Worm (Caenorhabditis elegans) whole organism, L4 larva: Measurements from ENCODE around the gene set-16.

Experiments
- D1046.2 ChIP-seq: fragments of 200-800 bp; sonication (Bioruptor generic); IDR thresholded peaks from 2 replicates; pipeline ENCODE4 v1.3.6; 2022; ENCODE audit warnings: missing genetic modification characterization, missing compliant biosample characterization
- F10B5.3 ChIP-seq: sonication (generic microtip); optimal IDR thresholded peaks from 2 replicates; lab custom pipeline; 2016; ENCODE audit warnings: mild to moderate bottlenecking, missing genetic modification characterization, missing compliant biosample characterization
- F44E2.7 ChIP-seq: fragments of 200-800 bp; sonication (Bioruptor generic); IDR thresholded peaks from 2 replicates; pipeline ENCODE4 v2.1.2; 2022; ENCODE audit warnings: missing genetic modification characterization, missing compliant biosample characterization
- T26A8.4 ChIP-seq: fragments of 200-800 bp; sonication (Bioruptor generic); IDR thresholded peaks from 2 replicates; pipeline ENCODE4 v1.3.6; 2022; ENCODE audit warnings: missing genetic modification characterization, missing compliant biosample characterization
- Y5F2A.4 ChIP-seq: fragments of 200-800 bp; sonication (Bioruptor generic); optimal IDR thresholded peaks from 2 replicates; lab custom pipeline; 2018; ENCODE audit warnings: mild to moderate bottlenecking, missing genetic modification characterization, missing compliant biosample characterization
- Y75B8A.6 ChIP-seq: fragments of 200-800 bp; sonication (Bioruptor generic); IDR thresholded peaks from 2 replicates; pipeline ENCODE4 v1.3.6; 2022; ENCODE audit warnings: missing genetic modification reagents, missing genetic modification characterization, missing compliant biosample characterization
- aha-1 ChIP-seq: fragments of 150-350 bp; peaks from one replicate; lab custom pipeline; 2014; ENCODE audit warnings: missing biosample characterization, missing genetic modification characterization
- aly-2 ChIP-seq: sonication (generic microtip); optimal IDR thresholded peaks from 2 replicates; lab custom pipeline; 2018; ENCODE audit warnings: missing biosample characterization, missing genetic modification characterization
- ama-1 ChIP-seq: fragments of 150-350 bp; optimal IDR thresholded peaks from 2 replicates; lab custom pipeline; 2014; ENCODE audit warnings: inconsistent platforms, mixed read lengths
- attf-4 ChIP-seq: sonication (generic microtip); optimal IDR thresholded peaks from 3 replicates; lab custom pipeline; 2017; ENCODE audit warnings: missing biosample characterization, missing genetic modification characterization
- ceh-20 ChIP-seq: fragments of 200-800 bp; sonication (Bioruptor generic); IDR thresholded peaks from 2 replicates; pipeline ENCODE4 v1.3.6; 2022; ENCODE audit warnings: missing genetic modification reagents, missing genetic modification characterization, missing compliant biosample characterization
- ceh-28 ChIP-seq: fragments of 150-350 bp; optimal IDR thresholded peaks from 2 replicates; lab custom pipeline; 2014; ENCODE audit warnings: missing biosample characterization, missing genetic modification reagents, missing genetic modification characterization
- daf-16 ChIP-seq, 3 experiments: sonication (generic microtip); optimal IDR thresholded peaks; 2 replicates each; lab custom pipeline; 2016 to 2017; ENCODE audit warnings: missing genetic modification characterization in 3 of 3, missing genetic modification reagents in 3 of 3, mild to moderate bottlenecking in 2 of 3, missing compliant biosample characterization in 2 of 3, missing biosample characterization in 1 of 3, moderate library complexity in 1 of 3
- daf-8 ChIP-seq: fragments of 200-800 bp; sonication (Bioruptor generic); IDR thresholded peaks from 2 replicates; pipeline ENCODE4 v1.3.6; 2022; ENCODE audit warnings: missing genetic modification characterization, missing compliant biosample characterization
- dmd-9 ChIP-seq: fragments of 200-800 bp; sonication (Bioruptor generic); IDR thresholded peaks from 2 replicates; pipeline ENCODE4 v1.3.6; 2022; ENCODE audit warnings: missing genetic modification reagents, missing genetic modification characterization, missing compliant biosample characterization
- dve-1 ChIP-seq: sonication (generic microtip); optimal IDR thresholded peaks from 2 replicates; lab custom pipeline; 2017; ENCODE audit warnings: antibody characterized with exemption, mild to moderate bottlenecking, missing genetic modification characterization, missing compliant biosample characterization; ENCODE audit not compliant: insufficient read depth
- egl-43 ChIP-seq: fragments of 200-800 bp; sonication (Bioruptor generic); IDR thresholded peaks from 2 replicates; pipeline ENCODE4 v1.3.6; 2022; ENCODE audit warnings: missing genetic modification reagents, missing genetic modification characterization, missing compliant biosample characterization
- hif-1 ChIP-seq, 2 experiments: sonication (generic microtip); optimal IDR thresholded peaks; 2 replicates each; lab custom pipeline; 2016 to 2017; ENCODE audit warnings: missing compliant biosample characterization in 2 of 2, missing genetic modification characterization in 2 of 2, missing genetic modification reagents in 2 of 2, missing genotype in 2 of 2, mild to moderate bottlenecking in 1 of 2
- lin-15B ChIP-seq: fragments of 150-350 bp; sonication (generic microtip); optimal IDR thresholded peaks from 3 replicates; lab custom pipeline; 2014; ENCODE audit warnings: missing biosample characterization, missing genetic modification characterization
- lin-29 ChIP-seq: fragments of 200-800 bp; sonication (Bioruptor generic); IDR thresholded peaks from 2 replicates; pipeline ENCODE4 v1.3.6; 2022; ENCODE audit warnings: missing genetic modification reagents, missing genetic modification characterization, missing compliant biosample characterization
- lin-38 ChIP-seq: fragments of 200-800 bp; sonication (Bioruptor generic); IDR thresholded peaks from 2 replicates; pipeline ENCODE4 v1.3.6; 2022; ENCODE audit warnings: missing genetic modification reagents, missing genetic modification characterization, missing compliant biosample characterization
- lsy-2 ChIP-seq, 2 experiments: fragments of 150-350 bp in 1 of 2; sonication (generic microtip) in 1 of 2; optimal IDR thresholded peaks; 2 replicates each; lab custom pipeline; 2014 to 2017; ENCODE audit warnings: missing biosample characterization in 2 of 2, missing genetic modification characterization in 2 of 2
- madf-5 ChIP-seq, 2 experiments: fragments of 200-800 bp; sonication (Bioruptor generic); IDR thresholded peaks; 2 replicates each; pipeline ENCODE4 v1.3.6; 2022; ENCODE audit warnings: missing compliant biosample characterization in 2 of 2, missing genetic modification characterization in 2 of 2
- mdt-29 ChIP-seq: fragments of 200-800 bp; sonication (Bioruptor generic); IDR thresholded peaks from 2 replicates; pipeline ENCODE4 v1.3.6; 2022; ENCODE audit warnings: missing genetic modification reagents, missing genetic modification characterization, missing compliant biosample characterization
- mxl-3 ChIP-seq: fragments of 200-800 bp; sonication (Bioruptor generic); optimal IDR thresholded peaks from 2 replicates; lab custom pipeline; 2018; ENCODE audit warnings: mild to moderate bottlenecking, missing genetic modification characterization, missing compliant biosample characterization
- nhr-102 ChIP-seq: sonication (generic microtip); optimal IDR thresholded peaks from 2 replicates; lab custom pipeline; 2016; ENCODE audit warnings: mild to moderate bottlenecking, missing genetic modification characterization, moderate library complexity, missing compliant biosample characterization
- nhr-237 ChIP-seq: sonication (generic microtip); optimal IDR thresholded peaks from 2 replicates; lab custom pipeline; 2017; ENCODE audit warnings: missing biosample characterization, missing genetic modification characterization
- nhr-25 ChIP-seq: sonication (generic microtip); optimal IDR thresholded peaks from 2 replicates; lab custom pipeline; 2017; ENCODE audit warnings: missing genetic modification characterization, mild to moderate bottlenecking, missing compliant biosample characterization, antibody characterized with exemption, moderate library complexity, borderline replicate concordance; ENCODE audit not compliant: insufficient read depth
- nhr-28 ChIP-seq: fragments of 150-350 bp; optimal IDR thresholded peaks from 2 replicates; lab custom pipeline; 2014; ENCODE audit warnings: missing biosample characterization, missing genetic modification characterization
- nhr-41 ChIP-seq: fragments of 200-800 bp; sonication (Bioruptor generic); IDR thresholded peaks from 2 replicates; pipeline ENCODE4 v1.3.6; 2022; ENCODE audit warnings: missing genetic modification reagents, missing genetic modification characterization, missing compliant biosample characterization
- nhr-6 ChIP-seq: fragments of 150-350 bp; optimal IDR thresholded peaks from 2 replicates; lab custom pipeline; 2014; ENCODE audit warnings: missing biosample characterization, missing genetic modification characterization
- php-3 ChIP-seq: fragments of 200-800 bp; sonication (Bioruptor generic); IDR thresholded peaks from 2 replicates; pipeline ENCODE4 v1.3.6; 2022; ENCODE audit warnings: missing genetic modification reagents, missing genetic modification characterization, missing compliant biosample characterization
- pqm-1 ChIP-seq: sonication (generic microtip); optimal IDR thresholded peaks from 2 replicates; lab custom pipeline; 2017; ENCODE audit warnings: missing biosample characterization, missing genetic modification characterization
- rbr-2 ChIP-seq: sonication (generic microtip); optimal IDR thresholded peaks from 2 replicates; lab custom pipeline; 2016; ENCODE audit warnings: missing genotype, missing genetic modification characterization, missing compliant biosample characterization
- saeg-2 ChIP-seq: fragments of 200-800 bp; sonication (Bioruptor generic); IDR thresholded peaks from 2 replicates; pipeline ENCODE4 v1.3.6; 2022; ENCODE audit warnings: missing genetic modification reagents, missing genetic modification characterization, missing compliant biosample characterization
- sdz-12 ChIP-seq: fragments of 200-800 bp; sonication (Bioruptor generic); optimal IDR thresholded peaks from 2 replicates; lab custom pipeline; 2018; ENCODE audit warnings: mild to moderate bottlenecking, missing genetic modification characterization, missing compliant biosample characterization
- set-16 ChIP-seq: fragments of 200-800 bp; sonication (Bioruptor generic); IDR thresholded peaks from 2 replicates; pipeline ENCODE4 v1.3.6; 2022; ENCODE audit warnings: missing genetic modification reagents, missing genetic modification characterization, missing compliant biosample characterization
- skn-1 ChIP-seq: fragments of 150-350 bp; optimal IDR thresholded peaks from 2 replicates; lab custom pipeline; 2014; ENCODE audit warnings: missing biosample characterization, missing genetic modification characterization
- unc-62 ChIP-seq, 3 experiments: fragments of 150-350 bp in 1 of 3; sonication (generic microtip); optimal IDR thresholded peaks in 2 of 3; peaks in 1 of 3; 1 replicate in 1 of 3; 2 replicates in 2 of 3; lab custom pipeline; 2014 to 2017; ENCODE audit warnings: missing biosample characterization in 3 of 3, missing genetic modification characterization in 3 of 3, missing genetic modification reagents in 3 of 3, missing genotype in 1 of 3
- zag-1 ChIP-seq: fragments of 150-350 bp; optimal IDR thresholded peaks from 2 replicates; lab custom pipeline; 2014; ENCODE audit warnings: missing biosample characterization, missing genetic modification characterization
- zfp-3 ChIP-seq: fragments of 200-800 bp; sonication (Bioruptor generic); conservative IDR thresholded peaks from 2 replicates; pipeline ENCODE4 v1.3.6; 2022; ENCODE audit warnings: missing genetic modification reagents, missing genetic modification characterization, missing compliant biosample characterization
- ztf-11 ChIP-seq: fragments of 150-350 bp; optimal IDR thresholded peaks from 2 replicates; lab custom pipeline; 2014; ENCODE audit warnings: missing biosample characterization, missing genetic modification characterization
- ztf-7 ChIP-seq: fragments of 150-350 bp; optimal IDR thresholded peaks from 2 replicates; lab custom pipeline; 2014; ENCODE audit warnings: missing biosample characterization, missing genetic modification characterization

The set-16 gene

ce11 chrIII:13623014-13623413 lies 20.7 kb upstream of the set-16 start, which contains the start of gene mlc-5:
Gene mlc-5, plus strand, starts transcription at chrIII:13623314.
- TF ChIP-seq daf-8: no peak
- TF ChIP-seq aha-1: peak; percentile 41

DNA sequence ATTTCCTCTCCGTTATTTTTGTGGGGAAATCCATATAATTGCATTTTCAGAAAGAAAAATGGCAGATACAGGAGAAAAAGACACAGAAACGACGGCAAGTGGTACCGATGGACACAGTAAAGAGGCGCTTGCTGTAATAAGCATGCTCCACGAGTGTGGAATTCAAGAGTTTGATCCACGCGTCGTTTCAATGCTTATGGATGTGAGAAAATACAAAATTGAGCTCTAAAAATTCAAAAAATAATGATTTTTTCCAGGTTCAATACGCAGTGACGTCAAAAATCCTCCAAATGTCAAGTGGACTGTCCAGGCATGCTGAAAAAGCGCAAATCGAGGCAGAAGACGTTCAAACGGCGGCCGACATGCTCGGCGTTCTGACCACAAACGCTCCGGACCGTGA lies 19.5 kb upstream of the set-16 start, which contains the start of gene taf-9:
Gene taf-9 (plus strand): TSS at position 51 of the 400 bp plus-strand sequence.
- no peak for TF ChIP-seq rbr-2
- peak; percentile 9 for TF ChIP-seq dve-1
- no peak for TF ChIP-seq zag-1
- no peak for TF ChIP-seq Y75B8A.6 (GFP tag; lab: Robert Waterston, UW)
- no peak for TF ChIP-seq madf-5 (GFP tag; IDR thresholded peaks at IDR 0.05; lab: Robert Waterston, UW)
- no peak for TF ChIP-seq nhr-41
- no peak for TF ChIP-seq lin-29
- no peak for TF ChIP-seq attf-4 (tag; lab: Kevin White, UChicago)
- TF ChIP-seq egl-43: 0 out of 2 replicates have a peak, but pooled peaks have one; percentile 53
- TF ChIP-seq daf-8: no peak
- 0 out of 2 replicates have a peak, but pooled peaks have one; percentile 9 for TF ChIP-seq php-3 (GFP tag; lab: Robert Waterston, UW)
- no peak for TF ChIP-seq ztf-11 (tag; lab: Kevin White, UChicago)
- no peak for TF ChIP-seq mdt-29 (GFP tag; lab: Robert Waterston, UW)
- peak; percentile 51 for TF ChIP-seq lin-38 (GFP tag; lab: Robert Waterston, UW)
- TF ChIP-seq sdz-12: no peak
- no peak for TF ChIP-seq pqm-1
- 0 out of 2 replicates have a peak, but pooled peaks have one; percentile 22 for TF ChIP-seq ceh-20 (GFP tag; lab: Robert Waterston, UW)
- TF ChIP-seq ama-1 (lab: Kevin White, UChicago): peak; percentile 75
- no peak for TF ChIP-seq set-16
- TF ChIP-seq F10B5.3: no peak
- peak in 1 of 2 experiments; percentile 17 for TF ChIP-seq lsy-2 (tag; optimal IDR thresholded peaks at IDR 0.05; lab: Kevin White, UChicago)

ce11 chrIII:13625650-13626430 lies 17.9 kb upstream of the set-16 start:
- TF ChIP-seq dmd-9 (no peak), nhr-25 (tag; lab: Kevin White, UChicago) (no peak), aly-2 (tag; lab: Kevin White, UChicago) (no peak), ztf-7 (tag; lab: Kevin White, UChicago) (no peak), nhr-6 (tag; lab: Kevin White, UChicago) (no peak), T26A8.4 (GFP tag; lab: Robert Waterston, UW) (peak; percentile 54; the same call in 1 of the 2 replicates), dve-1 (peak; percentile 46), set-16 (peak; percentile 40), ama-1 (lab: Kevin White, UChicago) (peak; percentile 25), aha-1 (peak; percentile 31), lin-38 (GFP tag; lab: Robert Waterston, UW) (0 out of 2 replicates have a peak, but pooled peaks have one; percentile 4), F44E2.7 (no peak), daf-16 (GFP tag; optimal IDR thresholded peaks at IDR 0.05; lab: Kevin White, UChicago) (peak in 1 of 2 experiments; percentile 2), daf-16 (tag; optimal IDR thresholded peaks at IDR 0.05; lab: Kevin White, UChicago) (peak; percentile 50), unc-62 (GFP tag; optimal IDR thresholded peaks at IDR 0.05 in 1 of 2; lab: Kevin White, UChicago) (peak in 1 of 2 experiments; percentile 91), unc-62 (tag; optimal IDR thresholded peaks at IDR 0.05; lab: Kevin White, UChicago) (no peak), hif-1 (tag; optimal IDR thresholded peaks at IDR 0.05; lab: Kevin White, UChicago) (peak in 1 of 2 experiments; percentile 22), nhr-28 (tag; lab: Kevin White, UChicago) (no peak), ceh-28 (peak; percentile 31), D1046.2 (GFP tag; lab: Robert Waterston, UW) (no peak), egl-43 (peak; percentile 73), lsy-2 (tag; optimal IDR thresholded peaks at IDR 0.05; lab: Kevin White, UChicago) (peak in 1 of 2 experiments; percentile 16), Y5F2A.4 (GFP tag; lab: Kevin White, UChicago) (no peak), skn-1 (tag; lab: Kevin White, UChicago) (no peak), saeg-2 (0 out of 2 replicates have a peak, but pooled peaks have one; percentile 12), nhr-237 (tag; lab: Kevin White, UChicago) (no peak), php-3 (GFP tag; lab: Robert Waterston, UW) (peak; percentile 33; the same call in 1 of the 2 replicates), zfp-3 (GFP tag; lab: Robert Waterston, UW) (peak; percentile 68), pqm-1 (no peak), ceh-20 (GFP tag; lab: Robert Waterston, UW) (0 out of 2 replicates have a peak, but pooled peaks have one; percentile 13), lin-15B (tag; lab: Kevin White, UChicago) (no peak), mxl-3 (GFP tag; lab: Kevin White, UChicago) (no peak), nhr-102 (tag; lab: Kevin White, UChicago) (peak; percentile 31)
